Worm (Caenorhabditis elegans) whole organism, early embryonic: ENCODE measurements around the gene coel-1.

Source experiments
- B0310.2 ChIP-seq: sonication (generic microtip); optimal IDR thresholded peaks from 2 replicates; lab custom pipeline; 2016; ENCODE audit warnings: mild to moderate bottlenecking, missing genetic modification characterization, missing compliant biosample characterization
- aly-1 ChIP-seq: sonication (generic microtip); optimal IDR thresholded peaks from 2 replicates; lab custom pipeline; 2016; ENCODE audit warnings: missing genetic modification characterization, missing compliant biosample characterization
- ama-1 ChIP-seq: fragments of 150-350 bp; optimal IDR thresholded peaks from 2 replicates; lab custom pipeline; 2014
- ceh-36 ChIP-seq: sonication (generic microtip); optimal IDR thresholded peaks from 2 replicates; lab custom pipeline; 2016; ENCODE audit warnings: missing genetic modification characterization, inconsistent platforms, missing compliant biosample characterization
- flt-1 ChIP-seq: fragments of 200-800 bp; sonication (Bioruptor generic); IDR thresholded peaks from 2 replicates; pipeline ENCODE4 v1.3.6; 2022; ENCODE audit warnings: missing genetic modification characterization, missing compliant biosample characterization
- hmbx-1 ChIP-seq: sonication (generic microtip); optimal IDR thresholded peaks from 2 replicates; lab custom pipeline; 2016; ENCODE audit warnings: mild to moderate bottlenecking, missing genetic modification characterization, missing compliant biosample characterization
- hmg-4 ChIP-seq: fragments of 200-800 bp; sonication (Bioruptor generic); optimal IDR thresholded peaks from 2 replicates; lab custom pipeline; 2018; ENCODE audit warnings: mild to moderate bottlenecking, missing genetic modification characterization, missing compliant biosample characterization
- hnd-1 ChIP-seq: sonication (generic microtip); optimal IDR thresholded peaks from 2 replicates; lab custom pipeline; 2016; ENCODE audit warnings: missing genetic modification characterization, missing compliant biosample characterization
- pes-1 ChIP-seq: fragments of 200-800 bp; sonication (Bioruptor generic); IDR thresholded peaks from 2 replicates; pipeline ENCODE4 v1.3.6; 2022; ENCODE audit warnings: missing genetic modification reagents, missing genetic modification characterization, missing compliant biosample characterization
- scrt-1 ChIP-seq: fragments of 200-800 bp; sonication (Bioruptor generic); IDR thresholded peaks from 2 replicates; pipeline ENCODE4 v1.3.6; 2022; ENCODE audit warnings: missing genetic modification characterization, missing compliant biosample characterization
- sea-1 ChIP-seq: fragments of 200-800 bp; sonication (Bioruptor generic); conservative IDR thresholded peaks from 2 replicates; pipeline ENCODE4 v1.3.6; 2022; ENCODE audit warnings: missing genetic modification characterization, missing compliant biosample characterization
- tbx-11 ChIP-seq: fragments of 200-800 bp; sonication (Bioruptor generic); IDR thresholded peaks from 2 replicates; pipeline ENCODE4 v1.3.6; 2022; ENCODE audit warnings: missing genetic modification characterization, missing compliant biosample characterization
- tra-4 ChIP-seq: sonication (generic microtip); optimal IDR thresholded peaks from 2 replicates; lab custom pipeline; 2017; ENCODE audit warnings: missing genetic modification characterization, missing compliant biosample characterization

- TF ChIP-seq aly-1 (tag; lab: Kevin White, UChicago) (no peak), ama-1 (lab: Kevin White, UChicago) (no peak), B0310.2 (tag; lab: Kevin White, UChicago) (no peak), flt-1 (GFP tag; lab: Robert Waterston, UW) (no peak), tra-4 (no peak), sea-1 (GFP tag; lab: Robert Waterston, UW) (no peak), scrt-1 (GFP tag; lab: Robert Waterston, UW) (no peak), hmg-4 (no peak), hnd-1 (tag; lab: Kevin White, UChicago) (no peak), pes-1 (GFP tag; lab: Robert Waterston, UW) (no peak), hmbx-1 (tag; lab: Kevin White, UChicago) (no peak), tbx-11 (GFP tag; lab: Robert Waterston, UW) (no peak), ceh-36 (no peak)
Measured at ce11 chrX:4303200-4303599, 37.7 kb downstream of the coel-1 start.
